Worm (Caenorhabditis elegans) whole organism, late embryonic: ENCODE measurements around the gene sups-1.

Source experiments
- C08G9.2 ChIP-seq: sonication (generic microtip); optimal IDR thresholded peaks from 2 replicates; lab custom pipeline; 2016; ENCODE audit warnings: mild to moderate bottlenecking, missing genetic modification characterization, moderate library complexity, missing compliant biosample characterization
- C38D4.7 ChIP-seq: fragments of 200-800 bp; sonication (Bioruptor generic); optimal IDR thresholded peaks from 2 replicates; lab custom pipeline; 2018; ENCODE audit warnings: mild to moderate bottlenecking, missing genetic modification characterization, moderate library complexity, missing compliant biosample characterization
- K09A11.1 ChIP-seq: sonication (generic microtip); optimal IDR thresholded peaks from 2 replicates; lab custom pipeline; 2017; ENCODE audit warnings: antibody characterized with exemption, mild to moderate bottlenecking, missing genetic modification characterization, missing compliant biosample characterization; ENCODE audit not compliant: insufficient read depth
- T23F11.4 ChIP-seq: fragments of 200-800 bp; sonication (Bioruptor generic); optimal IDR thresholded peaks from 2 replicates; lab custom pipeline; 2018; ENCODE audit warnings: mild to moderate bottlenecking, missing genetic modification characterization, missing compliant biosample characterization
- Y22D7AL.16 ChIP-seq: sonication (generic microtip); optimal IDR thresholded peaks from 2 replicates; lab custom pipeline; 2016; ENCODE audit warnings: missing genetic modification characterization, missing compliant biosample characterization
- ceh-14 ChIP-seq: sonication (generic microtip); optimal IDR thresholded peaks from 2 replicates; lab custom pipeline; 2016; ENCODE audit warnings: missing genotype, missing genetic modification characterization, missing compliant biosample characterization
- ceh-19 ChIP-seq: fragments of 200-800 bp; sonication (Bioruptor generic); optimal IDR thresholded peaks from 2 replicates; lab custom pipeline; 2018; ENCODE audit warnings: mild to moderate bottlenecking, missing genetic modification characterization, missing compliant biosample characterization
- ceh-2 ChIP-seq: sonication (generic microtip); optimal IDR thresholded peaks from 2 replicates; lab custom pipeline; 2016; ENCODE audit warnings: missing genotype, missing genetic modification characterization, missing compliant biosample characterization
- ceh-24 ChIP-seq: sonication (generic microtip); optimal IDR thresholded peaks from 2 replicates; lab custom pipeline; 2016; ENCODE audit warnings: mild to moderate bottlenecking, missing genetic modification characterization, missing compliant biosample characterization
- ceh-30 ChIP-seq: fragments of 150-350 bp; optimal IDR thresholded peaks from 2 replicates; lab custom pipeline; 2014; ENCODE audit warnings: missing biosample characterization, missing genetic modification characterization
- ceh-31 ChIP-seq: sonication (generic microtip); optimal IDR thresholded peaks from 2 replicates; lab custom pipeline; 2016; ENCODE audit warnings: missing genetic modification characterization, missing compliant biosample characterization
- ceh-34 ChIP-seq: sonication (generic microtip); optimal IDR thresholded peaks from 2 replicates; lab custom pipeline; 2016; ENCODE audit warnings: mild to moderate bottlenecking, missing genetic modification characterization, missing compliant biosample characterization
- ceh-45 ChIP-seq: fragments of 200-800 bp; sonication (Bioruptor generic); IDR thresholded peaks from 2 replicates; pipeline ENCODE4 v1.3.6; 2022; ENCODE audit warnings: missing genetic modification reagents, missing genetic modification characterization, missing compliant biosample characterization
- ceh-48 ChIP-seq: sonication (generic microtip); optimal IDR thresholded peaks from 2 replicates; lab custom pipeline; 2016; ENCODE audit warnings: missing genetic modification characterization, inconsistent platforms, missing compliant biosample characterization
- ceh-9 ChIP-seq: sonication (generic microtip); optimal IDR thresholded peaks from 2 replicates; lab custom pipeline; 2016; ENCODE audit warnings: mild to moderate bottlenecking, missing genetic modification characterization, inconsistent platforms, missing compliant biosample characterization
- che-1 ChIP-seq: sonication (generic microtip); optimal IDR thresholded peaks from 2 replicates; lab custom pipeline; 2016; ENCODE audit warnings: mild to moderate bottlenecking, missing genetic modification characterization, missing compliant biosample characterization
- elt-2 ChIP-seq: sonication (generic microtip); optimal IDR thresholded peaks from 2 replicates; lab custom pipeline; 2016; ENCODE audit warnings: missing genetic modification reagents, missing genetic modification characterization, missing compliant biosample characterization
- ets-4 ChIP-seq: sonication (generic microtip); optimal IDR thresholded peaks from 2 replicates; lab custom pipeline; 2016; ENCODE audit warnings: missing genetic modification characterization, missing compliant biosample characterization
- fkh-10 ChIP-seq: fragments of 150-350 bp; optimal IDR thresholded peaks from 2 replicates; lab custom pipeline; 2014; ENCODE audit warnings: missing biosample characterization, missing genetic modification reagents, missing genetic modification characterization
- hlh-15 ChIP-seq: sonication (generic microtip); optimal IDR thresholded peaks from 2 replicates; lab custom pipeline; 2016; ENCODE audit warnings: missing genetic modification characterization, missing compliant biosample characterization
- hlh-30 ChIP-seq: sonication (generic microtip); optimal IDR thresholded peaks from 2 replicates; lab custom pipeline; 2017; ENCODE audit warnings: antibody characterized with exemption, missing genetic modification characterization, missing compliant biosample characterization; ENCODE audit not compliant: insufficient read depth
- hlh-6 ChIP-seq: sonication (generic microtip); optimal IDR thresholded peaks from 2 replicates; lab custom pipeline; 2016; ENCODE audit warnings: missing genotype, missing genetic modification characterization, missing compliant biosample characterization
- hlh-8 ChIP-seq: sonication (generic microtip); optimal IDR thresholded peaks from 2 replicates; lab custom pipeline; 2016; ENCODE audit warnings: missing genotype, missing genetic modification characterization, missing compliant biosample characterization
- lin-11 ChIP-seq: fragments of 200-800 bp; sonication (Bioruptor generic); optimal IDR thresholded peaks from 2 replicates; lab custom pipeline; 2018; ENCODE audit warnings: mild to moderate bottlenecking, missing genetic modification characterization, missing compliant biosample characterization
- mec-3 ChIP-seq: sonication (generic microtip); optimal IDR thresholded peaks from 2 replicates; lab custom pipeline; 2016; ENCODE audit warnings: borderline replicate concordance, missing genetic modification characterization, missing compliant biosample characterization
- nfya-1 ChIP-seq: sonication (generic microtip); optimal IDR thresholded peaks from 2 replicates; lab custom pipeline; 2017; ENCODE audit warnings: missing genetic modification characterization, mild to moderate bottlenecking, missing compliant biosample characterization, antibody characterized with exemption, moderate library complexity
- nhr-232 ChIP-seq: sonication (generic microtip); optimal IDR thresholded peaks from 2 replicates; lab custom pipeline; 2016; ENCODE audit warnings: missing genetic modification characterization, missing compliant biosample characterization
- odd-2 ChIP-seq: sonication (generic microtip); optimal IDR thresholded peaks from 2 replicates; lab custom pipeline; 2017; ENCODE audit warnings: antibody characterized with exemption, mild to moderate bottlenecking, missing genetic modification characterization, missing compliant biosample characterization
- pax-1 ChIP-seq: fragments of 150-350 bp; optimal IDR thresholded peaks from 2 replicates; lab custom pipeline; 2014; ENCODE audit warnings: missing biosample characterization, missing genetic modification characterization
- pha-4 ChIP-seq: fragments of 150-350 bp; optimal IDR thresholded peaks from 2 replicates; lab custom pipeline; 2018; ENCODE audit warnings: missing biosample characterization, missing genetic modification reagents, missing genetic modification characterization
- rnt-1 ChIP-seq: sonication (generic microtip); optimal IDR thresholded peaks from 2 replicates; lab custom pipeline; 2016; ENCODE audit warnings: missing genetic modification characterization, missing compliant biosample characterization
- tbx-7 ChIP-seq: sonication (generic microtip); optimal IDR thresholded peaks from 2 replicates; lab custom pipeline; 2016; ENCODE audit warnings: missing genotype, missing genetic modification characterization, missing compliant biosample characterization
- unc-3 ChIP-seq, 2 experiments: fragments of 200-800 bp in 1 of 2; sonication (Bioruptor generic) in 1 of 2; sonication (generic microtip) in 1 of 2; conservative IDR thresholded peaks in 1 of 2; optimal IDR thresholded peaks in 1 of 2; 2 replicates each; pipeline versions ENCODE4 v1.3.6 to Lab custom; 2016 to 2022; ENCODE audit warnings: missing compliant biosample characterization in 2 of 2, missing genetic modification characterization in 2 of 2, missing genetic modification reagents in 1 of 2
- unc-42 ChIP-seq: sonication (generic microtip); optimal IDR thresholded peaks from 2 replicates; lab custom pipeline; 2016; ENCODE audit warnings: missing genotype, missing genetic modification characterization, missing compliant biosample characterization
- unc-55 ChIP-seq: sonication (generic microtip); optimal IDR thresholded peaks from 2 replicates; lab custom pipeline; 2017; ENCODE audit warnings: missing biosample characterization, missing genetic modification reagents, missing genetic modification characterization

Gene sups-1

ce11 chrX:6004315-6004714, 362 bp downstream of the sups-1 start:
- TF ChIP-seq ceh-14 (no peak), ceh-31 (tag; lab: Kevin White, UChicago) (no peak)

ce11 chrX:6010573-6010972, 6.6 kb downstream of the sups-1 start, which contains the start of gene C09B8.3:
C09B8.3 (minus strand) TSS chrX:6010673.
- TF ChIP-seq ceh-9 (no peak), ceh-2 (no peak), odd-2 (tag; lab: Kevin White, UChicago) (no peak), tbx-7 (no peak), lin-11 (tag; lab: Kevin White, UChicago) (no peak), Y22D7AL.16 (no peak)

- no peak for TF ChIP-seq hlh-15
- no peak for TF ChIP-seq hlh-6 (tag; lab: Kevin White, UChicago)
- TF ChIP-seq hlh-8 (tag; lab: Kevin White, UChicago), result no peak
- no peak for TF ChIP-seq hlh-30 (tag; lab: Kevin White, UChicago)
- TF ChIP-seq unc-42 (tag; lab: Kevin White, UChicago), result no peak
- no peak for TF ChIP-seq T23F11.4 (GFP tag; lab: Kevin White, UChicago)
- TF ChIP-seq ets-4, result no peak
- no peak for TF ChIP-seq tbx-7
- no peak for TF ChIP-seq C38D4.7 (GFP tag; lab: Kevin White, UChicago)
- TF ChIP-seq odd-2 (tag; lab: Kevin White, UChicago), result no peak
- TF ChIP-seq elt-2 (tag; lab: Kevin White, UChicago), result no peak
- no peak for TF ChIP-seq nfya-1
- TF ChIP-seq rnt-1 (tag; lab: Kevin White, UChicago), result no peak
- no peak for TF ChIP-seq unc-55 (GFP tag; lab: Kevin White, UChicago)
- no peak for TF ChIP-seq che-1
- no peak for TF ChIP-seq fkh-10 (GFP tag; lab: Kevin White, UChicago)
- no peak for TF ChIP-seq mec-3 (tag; lab: Kevin White, UChicago)
- no peak for TF ChIP-seq C08G9.2 (tag; lab: Kevin White, UChicago)
- no peak for TF ChIP-seq nhr-232 (tag; lab: Kevin White, UChicago)
These were observed 11.1 kb downstream of the sups-1 start, which contains the start of gene C09B8.8 for ce11 chrX:6015096-6015495. C09B8.8 (plus strand) TSS chrX:6015492.

- TF ChIP-seq ceh-9, result no peak
- TF ChIP-seq nhr-232 (tag; lab: Kevin White, UChicago), result no peak
- TF ChIP-seq ceh-45 (GFP tag; lab: Robert Waterston, UW), result no peak
- no peak for TF ChIP-seq nfya-1
- TF ChIP-seq ceh-24 (tag; lab: Kevin White, UChicago), result no peak
- TF ChIP-seq unc-42 (tag; lab: Kevin White, UChicago), result no peak
These were observed 16.0 kb downstream of the sups-1 start, which contains the start of gene C09B8.4 for ce11 chrX:6019886-6020469. C09B8.4 (minus strand) TSS chrX:6019936.

ce11 chrX:6020782-6021181, 16.8 kb downstream of the sups-1 start:
- TF ChIP-seq fkh-10 (GFP tag; lab: Kevin White, UChicago) (no peak), pax-1 (tag; lab: Kevin White, UChicago) (no peak), ceh-48 (no peak), unc-3 (GFP tag; conservative IDR thresholded peaks at IDR 0.05; lab: Robert Waterston, UW) (no peak), unc-3 (tag; optimal IDR thresholded peaks at IDR 0.05; lab: Kevin White, UChicago) (no peak), pha-4 (no peak), ceh-34 (tag; lab: Kevin White, UChicago) (no peak), K09A11.1 (no peak), ceh-30 (tag; lab: Kevin White, UChicago) (no peak), ceh-31 (tag; lab: Kevin White, UChicago) (no peak), T23F11.4 (GFP tag; lab: Kevin White, UChicago) (no peak), ceh-19 (GFP tag; lab: Kevin White, UChicago) (no peak)
